Worm (Caenorhabditis elegans): ENCODE data around the gene K07H8.7.

K07H8.7 gene

DNA sequence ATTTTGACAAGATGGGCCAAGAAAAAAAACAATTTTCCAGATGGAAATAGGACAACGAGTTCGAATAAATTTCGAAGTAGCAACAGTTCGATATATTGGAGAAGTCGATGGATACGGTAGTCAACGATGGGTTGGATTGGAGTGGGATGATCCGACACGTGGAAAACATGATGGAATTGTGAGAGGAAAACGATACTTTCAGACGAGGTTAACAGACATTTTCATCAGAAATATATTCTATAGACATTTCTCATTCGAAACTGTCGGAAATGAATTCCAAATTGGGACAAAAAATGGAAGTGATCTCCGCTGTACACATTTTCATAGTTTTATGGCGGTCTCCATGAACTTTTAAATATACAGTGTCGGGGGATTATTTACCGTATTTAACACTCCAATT, 34.8 kb upstream of the K07H8.7 start, which contains the start of gene tbce-1:
tbce-1 (plus strand) TSS at position 41 of the 400 bp plus-strand sequence.
- TF ChIP-seq ama-1 (optimal IDR thresholded peaks at IDR 0.05) = no peak
- no peak for TF ChIP-seq tbx-37 (GFP tag; conservative IDR thresholded peaks at IDR 0.05)
- TF ChIP-seq flt-1 (GFP tag; IDR thresholded peaks at IDR 0.05) = no peak
- TF ChIP-seq hmbx-1 (tag; optimal IDR thresholded peaks at IDR 0.05) = no peak
- TF ChIP-seq pes-1 (GFP tag; IDR thresholded peaks at IDR 0.05) = no peak
- TF ChIP-seq scrt-1 (GFP tag; IDR thresholded peaks at IDR 0.05) = no peak
- no peak for TF ChIP-seq ceh-13 (GFP tag; optimal IDR thresholded peaks at IDR 0.05)
- no peak for TF ChIP-seq sea-1 (GFP tag; conservative IDR thresholded peaks at IDR 0.05)

DNA sequence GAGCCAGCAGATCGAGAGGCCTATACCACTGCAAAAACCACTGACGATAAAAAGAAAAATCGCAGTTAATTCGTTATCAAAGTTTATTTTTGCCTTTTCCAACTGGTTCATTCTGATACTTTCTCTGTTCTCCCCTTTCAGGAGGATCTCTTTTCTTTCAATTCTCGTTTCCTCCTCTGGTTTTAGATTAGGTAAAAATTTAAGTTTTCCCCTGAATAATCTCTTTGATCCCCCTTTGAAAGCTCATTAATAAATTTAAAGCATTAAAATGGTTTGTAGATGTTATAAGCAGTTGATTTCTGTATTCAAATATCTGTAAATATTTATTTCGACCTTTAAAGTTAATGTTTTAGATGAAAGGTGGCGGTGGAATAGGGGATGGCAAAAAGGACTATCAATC, 31.4 kb upstream of the K07H8.7 start, which contains the start of gene K07H8.2:
K07H8.2 (plus strand) TSS at position 301 of the 400 bp plus-strand sequence.
- TF ChIP-seq tbx-11 (GFP tag; IDR thresholded peaks at IDR 0.05) (no peak), ceh-13 (GFP tag; optimal IDR thresholded peaks at IDR 0.05) (no peak), tra-4 (tag; optimal IDR thresholded peaks at IDR 0.05) (no peak), B0310.2 (tag; optimal IDR thresholded peaks at IDR 0.05) (no peak), sea-1 (GFP tag; conservative IDR thresholded peaks at IDR 0.05) (no peak), F13C5.2 (tag; optimal IDR thresholded peaks at IDR 0.05) (no peak), tbx-37 (GFP tag; conservative IDR thresholded peaks at IDR 0.05) (no peak), ceh-36 (tag; optimal IDR thresholded peaks at IDR 0.05) (no peak), hmbx-1 (tag; optimal IDR thresholded peaks at IDR 0.05) (no peak), flt-1 (GFP tag; IDR thresholded peaks at IDR 0.05) (no peak), scrt-1 (GFP tag; IDR thresholded peaks at IDR 0.05) (no peak), aly-1 (tag; optimal IDR thresholded peaks at IDR 0.05) (no peak), ama-1 (optimal IDR thresholded peaks at IDR 0.05) (no peak), hnd-1 (tag; optimal IDR thresholded peaks at IDR 0.05) (no peak), ets-7 (tag; optimal IDR thresholded peaks at IDR 0.05) (no peak), hmg-4 (GFP tag; optimal IDR thresholded peaks at IDR 0.05) (no peak), pes-1 (GFP tag; IDR thresholded peaks at IDR 0.05) (no peak)

DNA sequence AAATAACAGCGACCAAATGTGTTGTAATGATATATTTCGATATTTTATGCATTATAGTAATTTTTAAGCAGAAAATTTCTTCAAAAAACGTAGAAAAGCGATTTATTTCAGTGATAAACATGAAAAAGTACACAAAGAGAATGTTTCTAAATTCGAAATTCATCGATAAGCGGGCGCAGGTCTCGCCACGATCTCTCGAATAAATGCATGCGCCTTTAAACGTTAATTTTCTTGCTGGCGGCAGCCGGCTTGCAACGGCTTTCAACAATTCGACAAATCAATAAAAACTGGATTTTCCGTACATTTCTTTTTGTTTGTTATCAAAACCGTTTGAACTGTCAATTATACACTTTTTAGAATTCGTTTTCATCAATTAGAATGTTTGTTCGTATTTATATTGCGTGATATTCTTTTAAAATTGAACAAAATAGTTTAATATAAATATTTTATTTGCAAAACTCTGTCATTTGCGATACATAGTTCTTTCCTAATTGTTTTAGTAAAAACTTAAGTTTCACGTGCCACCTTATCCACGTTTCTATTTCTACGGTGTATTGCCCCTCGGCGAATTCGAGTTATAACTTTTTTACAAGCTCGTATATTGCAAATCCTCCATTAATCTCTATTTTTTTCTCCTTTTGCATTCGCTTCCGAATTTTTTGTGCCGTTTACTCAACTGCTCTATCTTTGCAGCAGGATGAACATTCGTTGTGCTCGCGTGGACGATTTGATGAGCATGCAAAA, 29.9 kb upstream of the K07H8.7 start, which contains the start of gene daf-31:
daf-31 (plus strand) TSS at position 694 of the 744 bp plus-strand sequence.
- no peak for TF ChIP-seq tra-4 (tag; optimal IDR thresholded peaks at IDR 0.05)
- no peak for TF ChIP-seq F13C5.2 (tag; optimal IDR thresholded peaks at IDR 0.05)
- no peak for TF ChIP-seq ceh-36 (tag; optimal IDR thresholded peaks at IDR 0.05)
- no peak for TF ChIP-seq aly-1 (tag; optimal IDR thresholded peaks at IDR 0.05)
- TF ChIP-seq hnd-1 (tag; optimal IDR thresholded peaks at IDR 0.05) = no peak
- TF ChIP-seq scrt-1 (GFP tag; IDR thresholded peaks at IDR 0.05) = no peak
- 0 out of 2 replicates have a peak, but pooled peaks have one; percentile 5 for TF ChIP-seq sea-1 (GFP tag; conservative IDR thresholded peaks at IDR 0.05)

DNA sequence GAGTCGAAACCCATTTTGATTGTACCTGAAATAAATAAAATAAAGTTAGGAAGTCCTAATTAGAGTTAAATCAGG, 29.5 kb upstream of the K07H8.7 start, which contains the start of gene nucl-1:
nucl-1 (minus strand) TSS at position 26 of the 75 bp plus-strand sequence.
- TF ChIP-seq tbx-11 (GFP tag; IDR thresholded peaks at IDR 0.05) = no peak
- no peak for TF ChIP-seq hmbx-1 (tag; optimal IDR thresholded peaks at IDR 0.05)
- TF ChIP-seq tbx-37 (GFP tag; conservative IDR thresholded peaks at IDR 0.05) = no peak

DNA sequence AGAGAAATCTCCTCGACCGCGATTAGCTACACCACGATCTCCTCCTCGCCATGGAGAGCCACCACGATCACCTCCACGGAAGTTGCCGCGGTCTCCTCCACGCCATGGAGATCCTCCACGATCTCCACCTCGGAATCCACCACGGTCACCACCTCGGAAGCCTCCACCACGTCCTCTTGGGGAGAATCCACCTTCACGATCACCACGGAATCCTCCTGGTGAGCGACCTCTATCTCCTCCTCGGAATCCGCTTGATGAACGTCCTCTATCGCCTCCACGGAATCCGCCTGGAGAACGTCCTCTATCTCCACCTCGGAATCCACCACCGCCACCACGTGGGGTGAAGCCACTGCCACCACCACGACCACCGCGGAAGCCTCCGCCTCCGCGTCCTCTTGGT, 29.3 kb upstream of the K07H8.7 start:
- TF ChIP-seq sea-1 (GFP tag; conservative IDR thresholded peaks at IDR 0.05) = 0 out of 2 replicates have a peak, but pooled peaks have one; percentile 10
- TF ChIP-seq aly-1 (tag; optimal IDR thresholded peaks at IDR 0.05) = no peak

DNA sequence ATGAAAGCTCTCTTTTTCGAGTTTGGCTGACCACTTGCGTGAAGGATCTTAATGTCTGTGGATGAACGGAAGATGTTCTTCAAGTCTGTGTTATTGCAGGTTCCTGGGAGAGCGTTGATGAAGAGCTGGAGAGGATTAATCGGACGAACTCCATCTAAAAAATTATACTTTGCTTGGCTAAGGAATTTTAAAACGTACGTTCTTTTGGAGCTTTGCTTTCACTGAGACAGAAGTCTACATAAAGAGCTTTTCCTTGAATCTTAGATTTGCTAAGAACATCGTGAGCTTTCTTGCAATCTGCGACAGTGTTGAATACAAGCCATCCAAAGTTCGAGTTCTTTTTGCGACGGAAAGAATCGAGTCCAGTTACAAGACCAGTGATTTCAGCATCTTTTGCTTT, 27.5 kb upstream of the K07H8.7 start:
- TF ChIP-seq hnd-1 (tag; optimal IDR thresholded peaks at IDR 0.05) (no peak), tbx-37 (GFP tag; conservative IDR thresholded peaks at IDR 0.05) (no peak), hmg-4 (GFP tag; optimal IDR thresholded peaks at IDR 0.05) (no peak), B0310.2 (tag; optimal IDR thresholded peaks at IDR 0.05) (no peak), ceh-13 (GFP tag; optimal IDR thresholded peaks at IDR 0.05) (no peak), pes-1 (GFP tag; IDR thresholded peaks at IDR 0.05) (no peak), aly-1 (tag; optimal IDR thresholded peaks at IDR 0.05) (no peak), tbx-11 (GFP tag; IDR thresholded peaks at IDR 0.05) (no peak), scrt-1 (GFP tag; IDR thresholded peaks at IDR 0.05) (no peak), ama-1 (optimal IDR thresholded peaks at IDR 0.05) (no peak), F13C5.2 (tag; optimal IDR thresholded peaks at IDR 0.05) (no peak), flt-1 (GFP tag; IDR thresholded peaks at IDR 0.05) (no peak), tra-4 (tag; optimal IDR thresholded peaks at IDR 0.05) (no peak), ceh-36 (tag; optimal IDR thresholded peaks at IDR 0.05) (no peak), sea-1 (GFP tag; conservative IDR thresholded peaks at IDR 0.05) (no peak), ets-7 (tag; optimal IDR thresholded peaks at IDR 0.05) (no peak), hmbx-1 (tag; optimal IDR thresholded peaks at IDR 0.05) (no peak)

DNA sequence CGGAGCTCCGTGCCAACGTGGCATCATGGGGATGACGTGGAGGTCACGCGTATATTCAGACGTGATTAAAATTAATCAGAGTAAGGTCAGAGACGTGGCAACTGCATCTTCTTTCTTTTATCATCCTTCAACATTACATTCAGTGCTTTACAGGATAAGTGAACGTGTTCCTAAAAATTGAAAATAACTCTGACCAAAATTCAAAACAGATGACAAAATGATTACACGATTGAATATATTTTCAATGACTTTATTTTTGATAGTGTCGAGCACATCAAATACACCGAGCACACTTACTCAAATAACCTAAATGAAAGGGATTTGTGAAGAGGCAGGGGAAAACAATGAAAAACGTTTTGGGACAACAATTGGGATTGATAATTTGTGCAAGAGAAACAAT, 26.5 kb upstream of the K07H8.7 start, which contains the start of gene K07H8.9:
K07H8.9 (minus strand) TSS at position 125 of the 400 bp plus-strand sequence.
- no peak for TF ChIP-seq pes-1 (GFP tag; IDR thresholded peaks at IDR 0.05)
- no peak for TF ChIP-seq hmbx-1 (tag; optimal IDR thresholded peaks at IDR 0.05)
- TF ChIP-seq tbx-11 (GFP tag; IDR thresholded peaks at IDR 0.05) = no peak
- TF ChIP-seq flt-1 (GFP tag; IDR thresholded peaks at IDR 0.05) = no peak
- TF ChIP-seq sea-1 (GFP tag; conservative IDR thresholded peaks at IDR 0.05) = no peak
- TF ChIP-seq tbx-37 (GFP tag; conservative IDR thresholded peaks at IDR 0.05) = no peak

DNA sequence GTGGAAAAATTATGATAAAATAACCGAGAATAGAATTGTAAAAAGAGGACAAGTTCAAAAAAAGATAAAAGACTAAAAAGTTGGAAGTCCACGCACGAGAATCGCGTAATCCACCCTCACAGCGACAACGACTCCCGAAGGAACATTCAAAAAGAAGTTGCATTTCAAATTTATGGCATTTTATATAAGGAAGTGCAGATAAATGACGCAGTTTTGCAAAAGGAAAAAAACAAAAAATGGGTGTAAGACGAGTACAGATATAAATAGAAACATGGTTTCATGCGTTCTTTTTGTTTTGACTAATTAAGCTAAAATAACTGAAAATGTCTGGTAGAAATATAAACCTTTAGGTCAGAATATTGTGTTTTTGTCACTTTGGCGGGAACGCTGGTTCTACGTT, 23.4 kb upstream of the K07H8.7 start:
- no peak for TF ChIP-seq tbx-11 (GFP tag; IDR thresholded peaks at IDR 0.05)
- TF ChIP-seq tra-4 (tag; optimal IDR thresholded peaks at IDR 0.05) = no peak
- no peak for TF ChIP-seq sea-1 (GFP tag; conservative IDR thresholded peaks at IDR 0.05)
- TF ChIP-seq flt-1 (GFP tag; IDR thresholded peaks at IDR 0.05) = no peak
- no peak for TF ChIP-seq aly-1 (tag; optimal IDR thresholded peaks at IDR 0.05)
